Fruit fly (Drosophila melanogaster) whole organism, wandering third instar larva: ENCODE measurements around the gene CG15877.

Experiments used
- Dfd ChIP-seq: fragments of >200 bp; optimal IDR thresholded peaks from 2 replicates; lab custom pipeline; 2017; ENCODE audit warnings: missing biosample characterization, missing genetic modification characterization
- Jra ChIP-seq: sonication (Bioruptor generic); optimal IDR thresholded peaks from 2 replicates; lab custom pipeline; 2016; ENCODE audit warnings: missing biosample characterization, missing genetic modification characterization
- N ChIP-seq: fragments of >200 bp; optimal IDR thresholded peaks from 2 replicates; lab custom pipeline; 2018; ENCODE audit warnings: missing biosample characterization, missing external identifiers, missing genetic modification characterization
- OdsH ChIP-seq: fragments of 200-800 bp; sonication (Bioruptor generic); optimal IDR thresholded peaks from 2 replicates; lab custom pipeline; 2016; ENCODE audit warnings: missing biosample characterization, mild to moderate bottlenecking, missing genetic modification characterization
- Sp1 ChIP-seq: fragments of 200-800 bp; sonication (Bioruptor generic); optimal IDR thresholded peaks from 3 replicates; lab custom pipeline; 2019; ENCODE audit warnings: missing biosample characterization, mild to moderate bottlenecking, missing genetic modification characterization, moderate library complexity
- br ChIP-seq: fragments of 200-800 bp; sonication (Bioruptor generic); optimal IDR thresholded peaks from 2 replicates; lab custom pipeline; 2016; ENCODE audit warnings: missing biosample characterization, missing genetic modification characterization
- dl ChIP-seq, 2 experiments: fragments of 175-275, 200-275 bp in 1 of 2; fragments of 200-275 bp in 1 of 2; sonication (Bioruptor generic); optimal IDR thresholded peaks; lab custom pipeline; 2018; ENCODE audit warnings: mild to moderate bottlenecking in 2 of 2, missing biosample characterization in 2 of 2, missing genetic modification characterization in 2 of 2, moderate library complexity in 2 of 2; ENCODE audit not compliant: partially characterized antibody in 2 of 2, insufficient read depth in 1 of 2
- dsf ChIP-seq: sonication (Bioruptor generic); optimal IDR thresholded peaks from 2 replicates; lab custom pipeline; 2016; ENCODE audit warnings: missing biosample characterization, missing genetic modification characterization, borderline replicate concordance
- foxo ChIP-seq, 2 experiments: fragments of 200-800 bp; sonication (Bioruptor generic); optimal IDR thresholded peaks; 2 replicates in 1 of 2; 3 replicates in 1 of 2; lab custom pipeline; 2016 to 2017; ENCODE audit warnings: missing biosample characterization in 2 of 2, missing genetic modification characterization in 2 of 2
- jim ChIP-seq: fragments of 175-275, 200-325 bp; sonication (Bioruptor generic); optimal IDR thresholded peaks from 2 replicates; lab custom pipeline; 2016; ENCODE audit warnings: missing biosample characterization, mild to moderate bottlenecking, missing genetic modification characterization
- pan ChIP-seq: fragments of >200 bp; optimal IDR thresholded peaks from 2 replicates; lab custom pipeline; 2017
- sage ChIP-seq: fragments of 200-800 bp; sonication (Bioruptor generic); optimal IDR thresholded peaks from 2 replicates; lab custom pipeline; 2016; ENCODE audit warnings: missing biosample characterization, mild to moderate bottlenecking, missing genetic modification characterization

Gene CG15877

DNA sequence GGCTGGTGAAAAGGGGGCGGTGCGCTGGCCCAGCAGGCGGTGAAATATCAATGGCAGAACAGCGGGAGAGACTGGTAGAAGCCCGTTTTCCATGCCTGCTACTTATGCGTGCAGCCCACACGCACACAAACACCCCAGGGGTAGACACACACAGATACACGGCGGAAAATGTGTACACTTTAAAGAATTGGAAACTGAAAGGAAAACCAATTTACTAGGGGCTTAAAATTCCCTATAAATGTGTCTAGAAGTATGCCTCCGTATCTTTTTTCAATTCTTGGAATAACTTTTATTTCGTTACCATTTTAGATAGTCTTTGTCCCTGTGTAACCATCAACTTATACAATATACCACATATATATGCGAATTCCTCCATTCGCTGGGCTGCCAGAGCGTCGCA lies 45.1 kb downstream of the CG15877 start:
- TF ChIP-seq sage (no peak), jim (GFP tag; lab: Kevin White, UChicago) (no peak), foxo (GFP tag; optimal IDR thresholded peaks at IDR 0.05; lab: Kevin White, UChicago) (no peak), br (no peak), dsf (no peak), Sp1 (GFP tag; lab: Kevin White, UChicago) (no peak), dl (GFP tag; optimal IDR thresholded peaks at IDR 0.05; lab: Kevin White, UChicago; ENCODE audit: insufficient read depth in 1 of 2, partially characterized antibody in 2 of 2) (no peak), Jra (GFP tag; lab: Kevin White, UChicago) (no peak), OdsH (GFP tag; lab: Kevin White, UChicago) (no peak), pan (lab: Kevin White, UChicago) (no peak)

- TF ChIP-seq N (GFP tag; lab: Kevin White, UChicago) (no peak), Dfd (GFP tag; lab: Kevin White, UChicago) (peak; percentile 92)
- TF ChIP-seq, all 38 proteins: peak for 1
Observed at dm6 chr3L:2328804-2329203, 48.6 kb downstream of the CG15877 start.
